Worm (Caenorhabditis elegans): ENCODE results near the gene sap-140.

DNA sequence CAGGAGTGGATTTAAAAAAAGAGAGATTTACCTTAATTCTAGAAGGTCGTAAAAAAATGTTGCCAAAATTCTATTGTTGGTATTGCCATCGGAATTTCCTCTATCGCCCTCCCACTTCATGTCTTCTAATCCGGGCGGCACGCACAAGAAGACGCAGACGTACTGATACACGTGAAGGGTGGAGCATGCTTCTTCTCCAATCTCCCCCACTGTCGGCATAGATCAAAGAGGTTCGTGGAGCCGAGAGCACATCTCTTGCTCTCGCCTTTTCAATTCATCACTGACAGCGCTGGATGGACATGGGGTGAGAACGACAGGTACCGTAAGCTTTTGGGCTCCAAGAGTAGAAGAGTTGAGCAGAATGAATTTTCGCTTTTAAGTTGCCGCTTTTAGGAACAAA is 37.0 kb downstream of the sap-140 start, which contains the start of gene lin-39:
- TF ChIP-seq C38D4.7 (GFP tag; optimal IDR thresholded peaks at IDR 0.05), result no peak
- no peak for TF ChIP-seq ceh-2 (tag; optimal IDR thresholded peaks at IDR 0.05)
- no peak for TF ChIP-seq eyg-1 (tag; optimal IDR thresholded peaks at IDR 0.05)
- no peak for TF ChIP-seq che-1 (tag; optimal IDR thresholded peaks at IDR 0.05)
- TF ChIP-seq nhr-232 (tag; optimal IDR thresholded peaks at IDR 0.05), result no peak
- TF ChIP-seq ceh-6 (GFP tag; optimal IDR thresholded peaks at IDR 0.05), result no peak
- TF ChIP-seq Y22D7AL.16 (tag; optimal IDR thresholded peaks at IDR 0.05), result no peak
- no peak for TF ChIP-seq unc-55 (GFP tag; optimal IDR thresholded peaks at IDR 0.05)
- no peak for TF ChIP-seq pqm-1 (tag; optimal IDR thresholded peaks at IDR 0.05)
